Worm (Caenorhabditis elegans): ENCODE measurements around the gene nhr-25.
A peak's percentile ranks its signal among the peaks of the same experiment; 100 is the strongest.

The nhr-25 gene

ce11 chrX:12982725-12983124 is 25.6 kb upstream of the nhr-25 start (continued):
- TF ChIP-seq madf-5 (GFP tag; IDR thresholded peaks at IDR 0.05) = no peak
- TF ChIP-seq T20F7.1 (GFP tag; optimal IDR thresholded peaks at IDR 0.05) = no peak
- TF ChIP-seq vab-7 (GFP tag; IDR thresholded peaks at IDR 0.05) = no peak
- TF ChIP-seq spr-3 (GFP tag; optimal IDR thresholded peaks at IDR 0.05) = no peak
- no peak for TF ChIP-seq Y105C5A.15 (GFP tag; IDR thresholded peaks at IDR 0.05)
- no peak for TF ChIP-seq hlh-30 (tag; optimal IDR thresholded peaks at IDR 0.05; ENCODE audit: insufficient read depth)
- TF ChIP-seq D1046.2 (GFP tag; IDR thresholded peaks at IDR 0.05) = no peak
- TF ChIP-seq ceh-62 (tag; optimal IDR thresholded peaks at IDR 0.05) = no peak
- TF ChIP-seq pha-4 (GFP tag; IDR thresholded peaks at IDR 0.05) = no peak
- TF ChIP-seq pha-4 (tag; optimal IDR thresholded peaks at IDR 0.05) = no peak
- no peak for TF ChIP-seq zip-2 (tag; optimal IDR thresholded peaks at IDR 0.05)
- TF ChIP-seq zag-1 (tag; optimal IDR thresholded peaks at IDR 0.05) = no peak
- TF ChIP-seq pqm-1 (tag; optimal IDR thresholded peaks at IDR 0.05) = peak; percentile 51

- no peak for TF ChIP-seq Y75B8A.6 (GFP tag; IDR thresholded peaks at IDR 0.05)
- no peak for TF ChIP-seq pha-4 (GFP tag; IDR thresholded peaks at IDR 0.05)
- TF ChIP-seq pha-4 (tag; optimal IDR thresholded peaks at IDR 0.05) = no peak
- no peak for TF ChIP-seq sdz-12 (GFP tag; optimal IDR thresholded peaks at IDR 0.05)
- TF ChIP-seq dve-1 (tag; optimal IDR thresholded peaks at IDR 0.05; ENCODE audit: insufficient read depth) = no peak
- no peak for TF ChIP-seq ceh-44 (GFP tag; IDR thresholded peaks at IDR 0.05)
- no peak for TF ChIP-seq arid-1 (GFP tag; conservative IDR thresholded peaks at IDR 0.05)
- TF ChIP-seq pqm-1 (tag; optimal IDR thresholded peaks at IDR 0.05) = no peak
- TF ChIP-seq dmd-9 (GFP tag; IDR thresholded peaks at IDR 0.05) = no peak
- TF ChIP-seq snpc-1.2 (GFP tag; IDR thresholded peaks at IDR 0.05) = no peak
- TF ChIP-seq T26A8.4 (GFP tag; IDR thresholded peaks at IDR 0.05) = no peak
Observed at ce11 chrX:12987119-12987518, 21.2 kb upstream of the nhr-25 start, which contains the start of gene mff-1. Gene mff-1 (minus strand): TSS chrX:12987219.

- TF ChIP-seq aha-1 (tag) (no peak), hlh-11 (tag; optimal IDR thresholded peaks at IDR 0.05) (peak; percentile 12), mxl-3 (GFP tag; optimal IDR thresholded peaks at IDR 0.05) (no peak), ama-1 (optimal IDR thresholded peaks at IDR 0.05) (no peak), mxl-2 (GFP tag; conservative IDR thresholded peaks at IDR 0.05) (no peak), attf-4 (tag; optimal IDR thresholded peaks at IDR 0.05) (no peak), ztf-11 (tag; optimal IDR thresholded peaks at IDR 0.05) (no peak), nhr-102 (tag; optimal IDR thresholded peaks at IDR 0.05) (no peak), cey-2 (tag; optimal IDR thresholded peaks at IDR 0.05; ENCODE audit: borderline replicate concordance, insufficient read depth) (no peak), arid-1 (GFP tag; conservative IDR thresholded peaks at IDR 0.05) (no peak), nhr-41 (GFP tag; IDR thresholded peaks at IDR 0.05) (no peak), lir-3 (tag; optimal IDR thresholded peaks at IDR 0.05) (no peak), ceh-28 (tag; optimal IDR thresholded peaks at IDR 0.05) (no peak), zfp-3 (GFP tag; conservative IDR thresholded peaks at IDR 0.05) (no peak), ceh-62 (tag; optimal IDR thresholded peaks at IDR 0.05) (no peak), lsy-2 (tag; optimal IDR thresholded peaks at IDR 0.05) (peak in 1 of 2 experiments; percentile 52), nhr-11 (tag; optimal IDR thresholded peaks at IDR 0.05) (no peak), unc-39 (tag; optimal IDR thresholded peaks at IDR 0.05) (no peak), ceh-20 (GFP tag; IDR thresholded peaks at IDR 0.05) (no peak), mep-1 (tag; optimal IDR thresholded peaks at IDR 0.05) (peak; percentile 53), egl-27 (tag; optimal IDR thresholded peaks at IDR 0.05) (no peak), spr-3 (GFP tag; optimal IDR thresholded peaks at IDR 0.05) (no peak), zip-11 (GFP tag; IDR thresholded peaks at IDR 0.05) (no peak), T20F7.1 (GFP tag; optimal IDR thresholded peaks at IDR 0.05) (peak; percentile 88), ceh-82 (tag; optimal IDR thresholded peaks at IDR 0.05) (no peak), pha-4 (GFP tag; IDR thresholded peaks at IDR 0.05) (no peak), pha-4 (tag; optimal IDR thresholded peaks at IDR 0.05) (no peak), duxl-1 (tag; optimal IDR thresholded peaks at IDR 0.05; ENCODE audit: poor library complexity) (no peak), F49E8.2 (tag; optimal IDR thresholded peaks at IDR 0.05; ENCODE audit: borderline replicate concordance) (no peak), jun-1 (tag; optimal IDR thresholded peaks at IDR 0.05) (no peak), ceh-32 (tag; optimal IDR thresholded peaks at IDR 0.05; ENCODE audit: poor library complexity) (no peak), nhr-6 (tag; optimal IDR thresholded peaks at IDR 0.05) (no peak), zag-1 (tag; optimal IDR thresholded peaks at IDR 0.05) (no peak), mes-2 (tag; optimal IDR thresholded peaks at IDR 0.05; ENCODE audit: poor library complexity, severe bottlenecking) (peak; percentile 38)
Observed at ce11 chrX:12989205-12989604, 19.1 kb upstream of the nhr-25 start, which contains the start of gene F11C1.7. Gene F11C1.7 (plus strand): TSS chrX:12989344.
